Fruit fly (Drosophila melanogaster): Measurements from ENCODE around the gene CG14316.

CG14316 gene

dm6 chr3R:18188702-18189125, 36.8 kb downstream of the CG14316 start, which contains the start of the genes CG12321 and MED17 (continued):
- TF ChIP-seq CG12391 (tag; optimal IDR thresholded peaks at IDR 0.05): peak; percentile 95
- peak; percentile 11 for TF ChIP-seq ac (GFP tag; optimal IDR thresholded peaks at IDR 0.05)
- peak; percentile 91 for TF ChIP-seq Sox102F (GFP tag; optimal IDR thresholded peaks at IDR 0.05)
- TF ChIP-seq Elba2 (GFP tag; optimal IDR thresholded peaks at IDR 0.05): peak; percentile 55
- TF ChIP-seq Fer2 (tag; optimal IDR thresholded peaks at IDR 0.05): peak; percentile 71
- peak; percentile 69 for TF ChIP-seq CG7928 (GFP tag; optimal IDR thresholded peaks at IDR 0.05)
- TF ChIP-seq Myb (GFP tag; optimal IDR thresholded peaks at IDR 0.05): peak; percentile 38
- TF ChIP-seq btn (GFP tag; optimal IDR thresholded peaks at IDR 0.05): no peak
- peak; percentile 86 for TF ChIP-seq MBD-R2 (GFP tag; IDR thresholded peaks at IDR 0.05)
- no peak for TF ChIP-seq CG13287 (GFP tag; IDR thresholded peaks at IDR 0.05; ENCODE audit: partially characterized antibody)
- TF ChIP-seq tna (GFP tag; IDR thresholded peaks at IDR 0.05; ENCODE audit: partially characterized antibody): no peak
- TF ChIP-seq ham (GFP tag; IDR thresholded peaks at IDR 0.05): no peak
- peak; percentile 94 for TF ChIP-seq NFAT (GFP tag; IDR thresholded peaks at IDR 0.05)
- TF ChIP-seq Camta (GFP tag; optimal IDR thresholded peaks at IDR 0.05): no peak
- peak; percentile 74 for TF ChIP-seq CG5245 (GFP tag; optimal IDR thresholded peaks at IDR 0.05)
- TF ChIP-seq CrebB (tag; optimal IDR thresholded peaks at IDR 0.05): peak; percentile 50
- peak; percentile 90 for TF ChIP-seq vvl (GFP tag; IDR thresholded peaks at IDR 0.05)
- peak; percentile 26 for TF ChIP-seq schlank (tag; optimal IDR thresholded peaks at IDR 0.05)
- TF ChIP-seq ash1 (GFP tag; optimal IDR thresholded peaks at IDR 0.05): peak; percentile 16
- peak; percentile 25 for TF ChIP-seq crc (GFP tag; optimal IDR thresholded peaks at IDR 0.05)
- TF ChIP-seq CG12104 (GFP tag; optimal IDR thresholded peaks at IDR 0.05): peak; percentile 88
- peak; percentile 92 for TF ChIP-seq Xrp1 (GFP tag; IDR thresholded peaks at IDR 0.05)
- TF ChIP-seq CG8359 (GFP tag; optimal IDR thresholded peaks at IDR 0.05; ENCODE audit: borderline replicate concordance): peak; percentile 46
- TF ChIP-seq CG1602 (GFP tag; optimal IDR thresholded peaks at IDR 0.05): peak; percentile 94
- peak; percentile 79 for TF ChIP-seq twi (tag; optimal IDR thresholded peaks at IDR 0.05)
- peak; percentile 96 for TF ChIP-seq CG12659 (GFP tag; optimal IDR thresholded peaks at IDR 0.05)
- TF ChIP-seq MESR4 (GFP tag; optimal IDR thresholded peaks at IDR 0.05): no peak
- TF ChIP-seq al (GFP tag; IDR thresholded peaks at IDR 0.05): peak; percentile 90
- TF ChIP-seq CG3163 (GFP tag; optimal IDR thresholded peaks at IDR 0.05): peak; percentile 41
- TF ChIP-seq CG9932 (GFP tag; IDR thresholded peaks at IDR 0.05): peak; percentile 97
- TF ChIP-seq Kr (GFP tag; optimal IDR thresholded peaks at IDR 0.05): no peak
- peak; percentile 42 for TF ChIP-seq jumu (GFP tag; optimal IDR thresholded peaks at IDR 0.05)
- TF ChIP-seq CG30431 (GFP tag; optimal IDR thresholded peaks at IDR 0.05): peak; percentile 85
- TF ChIP-seq Dll (GFP tag; IDR thresholded peaks at IDR 0.05; ENCODE audit: partially characterized antibody): 0 out of 4 replicates have a peak, but pooled peaks have one; percentile 45
- peak; percentile 85 for TF ChIP-seq CG13123 (GFP tag; optimal IDR thresholded peaks at IDR 0.05)
- TF ChIP-seq CG1233 (GFP tag; optimal IDR thresholded peaks at IDR 0.05): peak; percentile 79
- peak; percentile 79 for TF ChIP-seq zfh2 (GFP tag; optimal IDR thresholded peaks at IDR 0.05)
- peak; percentile 52 for TF ChIP-seq tap (tag; optimal IDR thresholded peaks at IDR 0.05)
- peak; percentile 86 for TF ChIP-seq BtbVII (GFP tag; optimal IDR thresholded peaks at IDR 0.05)
- peak; percentile 82; the same call in 1 of the 2 replicates for TF ChIP-seq CG14441 (GFP tag; IDR thresholded peaks at IDR 0.05)
- peak; percentile 62 for TF ChIP-seq Bdp1 (GFP tag; optimal IDR thresholded peaks at IDR 0.05)
- TF ChIP-seq sqz (GFP tag; optimal IDR thresholded peaks at IDR 0.05): no peak
- peak; percentile 48 for TF ChIP-seq Jarid2 (GFP tag; optimal IDR thresholded peaks at IDR 0.05)
- peak; percentile 95 for TF ChIP-seq CG3847 (GFP tag; IDR thresholded peaks at IDR 0.05)
- peak; percentile 73 for TF ChIP-seq E2f2 (GFP tag; IDR thresholded peaks at IDR 0.05)
- peak; percentile 88 for TF ChIP-seq grau (tag; optimal IDR thresholded peaks at IDR 0.05)
- no peak for TF ChIP-seq Stat92E (GFP tag; optimal IDR thresholded peaks at IDR 0.05)
- TF ChIP-seq HLH4C (GFP tag; IDR thresholded peaks at IDR 0.05; ENCODE audit: partially characterized antibody): no peak
- TF ChIP-seq CG4328 (GFP tag; optimal IDR thresholded peaks at IDR 0.05): peak; percentile 78
- peak; percentile 85 for TF ChIP-seq CG10979 (tag; optimal IDR thresholded peaks at IDR 0.05)
- TF ChIP-seq dati (GFP tag; IDR thresholded peaks at IDR 0.05): no peak

Data from whole organism, embryonic.